Worm (Caenorhabditis elegans): ENCODE results near the gene C56C10.4.

ce11 chrII:6629775-6630174, 46.9 kb downstream of the C56C10.4 start:
- TF ChIP-seq ama-1 (optimal IDR thresholded peaks at IDR 0.05) (no peak), pqm-1 (tag; optimal IDR thresholded peaks at IDR 0.05) (no peak), efl-3 (GFP tag; optimal IDR thresholded peaks at IDR 0.05) (no peak), aly-2 (tag; optimal IDR thresholded peaks at IDR 0.05) (no peak), ztf-11 (tag; optimal IDR thresholded peaks at IDR 0.05) (no peak), nhr-76 (tag; optimal IDR thresholded peaks at IDR 0.05) (no peak), elt-3 (tag; optimal IDR thresholded peaks at IDR 0.05) (no peak), unc-62 (GFP tag; optimal IDR thresholded peaks at IDR 0.05) (no peak), snu-23 (GFP tag; optimal IDR thresholded peaks at IDR 0.05) (no peak), nhr-28 (tag; optimal IDR thresholded peaks at IDR 0.05) (no peak)
